Worm (Caenorhabditis elegans): Measurements from ENCODE around the gene sng-1.

DNA sequence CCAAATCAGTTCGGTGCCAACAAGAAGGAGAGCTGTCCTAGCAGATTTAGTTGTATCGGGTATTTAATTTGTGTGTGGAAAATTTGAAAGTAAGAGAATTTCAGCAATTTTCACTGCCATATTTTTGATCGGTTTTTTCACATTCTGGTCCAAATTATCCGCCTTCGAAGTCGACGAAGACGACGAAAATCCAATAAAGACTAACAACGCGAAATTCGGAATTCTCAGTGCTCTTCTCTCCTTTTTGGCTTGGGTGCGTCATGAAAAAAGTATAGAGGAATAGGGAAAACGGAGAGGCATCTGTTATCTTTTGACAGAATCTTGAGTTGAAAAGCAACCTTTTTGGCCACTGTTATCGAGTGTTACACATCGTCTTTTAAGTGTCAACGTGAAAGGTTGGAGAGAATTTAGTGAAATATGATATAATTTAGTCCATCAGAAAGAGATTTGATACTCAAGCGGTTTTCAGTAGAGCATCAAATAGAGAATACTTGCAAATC, 714 bp downstream of the sng-1 start:
- TF ChIP-seq flt-1 (GFP tag; IDR thresholded peaks at IDR 0.05) (no peak), T22C8.4 (GFP tag; IDR thresholded peaks at IDR 0.05) (no peak), ztf-29 (GFP tag; IDR thresholded peaks at IDR 0.05) (no peak), med-1 (GFP tag; optimal IDR thresholded peaks at IDR 0.05; ENCODE audit: insufficient read depth) (no peak), cog-1 (tag; optimal IDR thresholded peaks at IDR 0.05) (no peak)

All from whole organism, midembryonic.